Worm (Caenorhabditis elegans): Measurements from ENCODE around the gene C45G9.5.

Gene C45G9.5

DNA sequence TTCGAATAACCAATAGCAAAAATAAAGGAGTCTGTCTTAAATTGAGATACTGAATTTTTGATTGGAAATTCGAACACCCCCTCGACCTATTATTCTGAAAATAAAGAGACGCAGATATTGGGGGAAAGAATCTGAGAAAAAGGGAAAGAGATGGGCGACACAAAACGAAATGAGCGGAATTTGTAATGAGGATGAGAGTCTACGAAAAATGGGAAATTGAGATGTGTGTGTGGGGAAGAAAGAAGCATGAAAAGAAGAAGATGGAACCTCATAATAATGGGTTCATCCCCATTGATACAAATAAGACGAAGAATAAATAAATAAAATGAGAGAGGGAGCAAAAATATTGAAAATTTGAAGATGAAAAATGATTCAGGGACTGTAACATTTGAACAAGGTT is 37.6 kb downstream of the C45G9.5 start, which contains the start of gene cah-1:
TSS of gene cah-1 (minus strand) at position 101 of the 400 bp plus-strand sequence.
- TF ChIP-seq nhr-111 (GFP tag; optimal IDR thresholded peaks at IDR 0.05): no peak
- TF ChIP-seq vab-7 (GFP tag; IDR thresholded peaks at IDR 0.05): no peak
- TF ChIP-seq pqm-1 (tag; optimal IDR thresholded peaks at IDR 0.05): no peak
- no peak for TF ChIP-seq nhr-48 (tag; optimal IDR thresholded peaks at IDR 0.05)
- no peak for TF ChIP-seq daf-19 (GFP tag; conservative IDR thresholded peaks at IDR 0.05)
- TF ChIP-seq unc-130 (GFP tag; optimal IDR thresholded peaks at IDR 0.05): no peak
- no peak for TF ChIP-seq nhr-102 (tag; optimal IDR thresholded peaks at IDR 0.05)
- no peak for TF ChIP-seq hlh-11 (tag; optimal IDR thresholded peaks at IDR 0.05)
- TF ChIP-seq ama-1 (optimal IDR thresholded peaks at IDR 0.05): no peak
- TF ChIP-seq ctbp-1 (GFP tag; IDR thresholded peaks at IDR 0.05): no peak
- TF ChIP-seq lim-7 (GFP tag; IDR thresholded peaks at IDR 0.05): no peak
- TF ChIP-seq mxl-3 (GFP tag; optimal IDR thresholded peaks at IDR 0.05): no peak

- TF ChIP-seq unc-39 (tag; optimal IDR thresholded peaks at IDR 0.05): no peak
- no peak for TF ChIP-seq ceh-32 (tag; optimal IDR thresholded peaks at IDR 0.05; ENCODE audit: poor library complexity)
- peak; percentile 36 for TF ChIP-seq nhr-48 (tag; optimal IDR thresholded peaks at IDR 0.05)
- peak; percentile 20 for TF ChIP-seq hlh-30 (tag; optimal IDR thresholded peaks at IDR 0.05; ENCODE audit: insufficient read depth)
- TF ChIP-seq mdl-1 (tag; optimal IDR thresholded peaks at IDR 0.05): peak; percentile 6 to 51
- TF ChIP-seq egl-27 (tag; optimal IDR thresholded peaks at IDR 0.05): no peak
- TF ChIP-seq dmd-6 (GFP tag; IDR thresholded peaks at IDR 0.05): 0 out of 2 replicates have a peak, but pooled peaks have one; percentile 21
- peak in 1 of 2 experiments; percentile 88 for TF ChIP-seq unc-62 (GFP tag; optimal IDR thresholded peaks at IDR 0.05 in 1 of 2)
- no peak for TF ChIP-seq unc-62 (tag; optimal IDR thresholded peaks at IDR 0.05)
- TF ChIP-seq hlh-11 (tag; optimal IDR thresholded peaks at IDR 0.05): peak; percentile 27
- TF ChIP-seq nhr-28 (tag; optimal IDR thresholded peaks at IDR 0.05): peak; percentile 44
- TF ChIP-seq fos-1 (tag; optimal IDR thresholded peaks at IDR 0.05): no peak
These were observed 41.6 kb downstream of the C45G9.5 start for ce11 chrIII:5089489-5089888.

- TF ChIP-seq zfp-3 (GFP tag; conservative IDR thresholded peaks at IDR 0.05) (peak; percentile 66; the same call in 1 of the 2 replicates), T26A8.4 (GFP tag; IDR thresholded peaks at IDR 0.05) (0 out of 2 replicates have a peak, but pooled peaks have one; percentile 10), madf-9 (GFP tag; conservative IDR thresholded peaks at IDR 0.05) (no peak), aha-1 (tag) (peak; percentile 92), ZK546.5 (tag; optimal IDR thresholded peaks at IDR 0.05) (no peak)
These were observed 44.4 kb downstream of the C45G9.5 start for ce11 chrIII:5092345-5092744.

ce11 chrIII:5094506-5094905 is 46.6 kb downstream of the C45G9.5 start, which contains the start of gene F54D8.10:
F54D8.10 (plus strand) TSS chrIII:5094806.
- TF ChIP-seq jun-1 (tag; optimal IDR thresholded peaks at IDR 0.05) (no peak), nhr-237 (tag; optimal IDR thresholded peaks at IDR 0.05) (no peak), skn-1 (tag; optimal IDR thresholded peaks at IDR 0.05) (no peak), ZK337.2 (GFP tag; IDR thresholded peaks at IDR 0.05) (no peak), ceh-44 (GFP tag; IDR thresholded peaks at IDR 0.05) (no peak), snpc-4 (tag; optimal IDR thresholded peaks at IDR 0.05) (no peak), F49E8.2 (tag; optimal IDR thresholded peaks at IDR 0.05; ENCODE audit: borderline replicate concordance) (no peak), R02D3.7 (tag; optimal IDR thresholded peaks at IDR 0.05) (no peak), nhr-28 (tag; optimal IDR thresholded peaks at IDR 0.05) (no peak)

ce11 chrIII:5096741-5097140 is 48.8 kb downstream of the C45G9.5 start:
- no peak for TF ChIP-seq nhr-11 (tag; optimal IDR thresholded peaks at IDR 0.05)
- no peak for TF ChIP-seq lsy-2 (tag; optimal IDR thresholded peaks at IDR 0.05)
- TF ChIP-seq pqm-1 (tag; optimal IDR thresholded peaks at IDR 0.05): no peak
- TF ChIP-seq mdt-29 (GFP tag; IDR thresholded peaks at IDR 0.05): no peak
- no peak for TF ChIP-seq hmg-1.1 (GFP tag; IDR thresholded peaks at IDR 0.05)
- TF ChIP-seq egl-43 (GFP tag; IDR thresholded peaks at IDR 0.05): no peak
- no peak for TF ChIP-seq ZK337.2 (GFP tag; IDR thresholded peaks at IDR 0.05)
- no peak for TF ChIP-seq Y75B8A.6 (GFP tag; IDR thresholded peaks at IDR 0.05)
- TF ChIP-seq pha-4 (GFP tag; IDR thresholded peaks at IDR 0.05): no peak
- no peak for TF ChIP-seq pha-4 (tag; optimal IDR thresholded peaks at IDR 0.05)
- TF ChIP-seq unc-39 (tag; optimal IDR thresholded peaks at IDR 0.05): no peak
- no peak for TF ChIP-seq ZK546.5 (tag; optimal IDR thresholded peaks at IDR 0.05)
- TF ChIP-seq R02D3.7 (tag; optimal IDR thresholded peaks at IDR 0.05): no peak
- TF ChIP-seq mep-1 (tag; optimal IDR thresholded peaks at IDR 0.05): no peak
- TF ChIP-seq nhr-111 (GFP tag; optimal IDR thresholded peaks at IDR 0.05): no peak
- no peak for TF ChIP-seq nhr-10 (tag; optimal IDR thresholded peaks at IDR 0.05)
- no peak for TF ChIP-seq T26A8.4 (GFP tag; IDR thresholded peaks at IDR 0.05)
- peak; percentile 40 for TF ChIP-seq dmd-6 (GFP tag; IDR thresholded peaks at IDR 0.05)
- no peak for TF ChIP-seq ctbp-1 (GFP tag; IDR thresholded peaks at IDR 0.05)
- TF ChIP-seq daf-12 (tag; optimal IDR thresholded peaks at IDR 0.05): no peak
